5 fruit fly cellular contexts compared by ENCODE assay signal in the genomic region with DNA sequence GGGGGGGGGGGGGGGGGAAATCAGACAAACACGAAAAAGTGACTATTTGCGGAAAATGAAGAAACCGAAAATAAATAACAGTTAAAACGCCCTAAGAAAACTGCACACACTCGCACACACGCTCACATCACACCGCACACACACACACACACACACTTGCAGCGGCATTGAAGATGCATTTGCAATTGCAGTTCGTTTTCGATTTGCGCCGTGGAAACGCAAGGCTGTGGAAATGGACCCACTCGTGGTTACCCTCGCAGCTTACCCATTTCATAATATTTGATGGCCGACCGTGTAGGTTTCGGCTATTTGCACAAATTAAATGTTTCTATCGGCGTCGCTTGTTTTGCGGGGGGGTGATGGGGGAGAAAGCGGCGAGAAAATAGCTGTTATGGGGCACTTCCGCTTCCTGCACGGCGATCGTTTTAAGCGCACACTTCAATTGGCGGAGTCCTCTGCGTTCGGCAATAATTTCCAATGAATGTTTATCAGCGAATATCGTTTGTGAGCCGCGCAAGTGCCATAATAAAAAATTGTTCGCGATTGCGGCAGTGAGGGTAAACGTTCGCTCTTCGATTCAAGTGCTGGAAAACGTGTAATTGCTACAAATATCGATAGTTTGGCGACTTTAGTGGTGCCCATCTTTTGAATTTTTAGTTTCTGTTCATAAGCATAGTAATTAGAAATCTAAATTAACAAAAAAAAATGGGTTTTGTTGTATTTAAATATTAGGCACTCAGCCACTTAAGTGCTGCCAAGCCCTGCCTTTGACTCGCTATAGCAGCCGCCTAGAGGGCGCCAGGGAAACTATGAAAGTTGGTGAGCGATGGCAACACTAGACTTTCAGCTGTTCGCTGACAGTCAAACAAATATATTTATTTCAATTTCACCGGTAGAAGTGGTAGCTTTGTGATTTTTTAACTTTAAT.
TF ChIP-seq lines count a peak whose summit lies in the region.

TSS of gene Pop2 (minus strand) at position 595 of the 928 bp plus-strand sequence.
TSS of gene CG6928 (plus strand) at position 835 of the 928 bp plus-strand sequence.

TF ChIP-seq in whole organism, adult, 20 proteins besides CTCF, POLR2A, EP300 and RAD21 (continued from another document):
- TF ChIP-seq CG33017 (tag; optimal IDR thresholded peaks at IDR 0.05; lab: Kevin White, UChicago) (no peak), ovo (GFP tag; optimal IDR thresholded peaks at IDR 0.05; lab: Kevin White, UChicago) (peak; percentile 71), CG7045 (GFP tag; optimal IDR thresholded peaks at IDR 0.05; lab: Kevin White, UChicago) (no peak), CG11617 (GFP tag; optimal IDR thresholded peaks at IDR 0.05; lab: Kevin White, UChicago) (peak; percentile 47), CG7101 (tag; optimal IDR thresholded peaks at IDR 0.05; lab: Kevin White, UChicago) (peak; percentile 46)

TF ChIP-seq in whole organism, embryonic, 481 proteins besides CTCF, POLR2A, EP300 and RAD21 (continued from another document and continues in another):
- TF ChIP-seq chif (GFP tag; optimal IDR thresholded peaks at IDR 0.05; lab: Kevin White, UChicago): peak; percentile 84 to 86
- TF ChIP-seq CG15073 (GFP tag; optimal IDR thresholded peaks at IDR 0.05; lab: Kevin White, UChicago): no peak
- TF ChIP-seq ro (GFP tag; IDR thresholded peaks at IDR 0.05; lab: Robert Waterston, UW): no peak
- TF ChIP-seq Dek (tag; optimal IDR thresholded peaks at IDR 0.05; lab: Kevin White, UChicago): peak; percentile 74
- TF ChIP-seq lbe (GFP tag; optimal IDR thresholded peaks at IDR 0.05; lab: Kevin White, UChicago): peak; percentile 42
- TF ChIP-seq Chrac-16 (GFP tag; optimal IDR thresholded peaks at IDR 0.05; lab: Kevin White, UChicago): peak; percentile 84
- no peak for TF ChIP-seq CG4360 (GFP tag; IDR thresholded peaks at IDR 0.05; lab: Robert Waterston, UW)
- peak; percentile 80 for TF ChIP-seq Bdp1 (GFP tag; optimal IDR thresholded peaks at IDR 0.05; lab: Kevin White, UChicago)
- no peak for TF ChIP-seq CG13296 (GFP tag; optimal IDR thresholded peaks at IDR 0.05; lab: Kevin White, UChicago)
- peak; percentile 70 for TF ChIP-seq Mes4 (GFP tag; optimal IDR thresholded peaks at IDR 0.05; lab: Kevin White, UChicago)
- TF ChIP-seq CG8765 (GFP tag; IDR thresholded peaks at IDR 0.05; lab: Robert Waterston, UW): peak; percentile 48; the same call in 1 of the 2 replicates
- peak; percentile 22 for TF ChIP-seq Fer3 (tag; optimal IDR thresholded peaks at IDR 0.05; lab: Kevin White, UChicago)
- no peak for TF ChIP-seq CG1529 (GFP tag; optimal IDR thresholded peaks at IDR 0.05; lab: Kevin White, UChicago)
- TF ChIP-seq lov (optimal IDR thresholded peaks at IDR 0.05; lab: Kevin White, UChicago): no peak
- TF ChIP-seq lov (GFP tag; IDR thresholded peaks at IDR 0.05; lab: Robert Waterston, UW): no peak
- peak; percentile 82 for TF ChIP-seq Dad (GFP tag; optimal IDR thresholded peaks at IDR 0.05; lab: Kevin White, UChicago)
- TF ChIP-seq sna (GFP tag; IDR thresholded peaks at IDR 0.05; lab: Robert Waterston, UW; ENCODE audit: partially characterized antibody): peak; percentile 92
- peak; percentile 65 for TF ChIP-seq CG4424 (GFP tag; optimal IDR thresholded peaks at IDR 0.05; lab: Kevin White, UChicago)
- TF ChIP-seq CG18764 (GFP tag; optimal IDR thresholded peaks at IDR 0.05; lab: Kevin White, UChicago): peak; percentile 65
- peak; percentile 67 for TF ChIP-seq CG9797 (GFP tag; optimal IDR thresholded peaks at IDR 0.05; lab: Kevin White, UChicago)
- TF ChIP-seq kah (GFP tag; optimal IDR thresholded peaks at IDR 0.05; lab: Kevin White, UChicago): no peak
- TF ChIP-seq Fer2 (tag; optimal IDR thresholded peaks at IDR 0.05; lab: Kevin White, UChicago): peak; percentile 55
- TF ChIP-seq bsh (GFP tag; optimal IDR thresholded peaks at IDR 0.05; lab: Kevin White, UChicago): peak in 1 of 2 experiments; percentile 39
- TF ChIP-seq zfh2 (GFP tag; optimal IDR thresholded peaks at IDR 0.05; lab: Kevin White, UChicago): peak; percentile 87
- peak; percentile 45 for TF ChIP-seq dmrt11E (tag; optimal IDR thresholded peaks at IDR 0.05; lab: Kevin White, UChicago)
- peak; percentile 83 for TF ChIP-seq amos (GFP tag; IDR thresholded peaks at IDR 0.05; lab: Robert Waterston, UW; ENCODE audit: partially characterized antibody)
- TF ChIP-seq prd (optimal IDR thresholded peaks at IDR 0.05; lab: Kevin White, UChicago): no peak
- peak; percentile 80 for TF ChIP-seq prd (GFP tag; IDR thresholded peaks at IDR 0.05; lab: Robert Waterston, UW)

TF ChIP-seq in whole organism, prepupa, 60 proteins besides CTCF, POLR2A, EP300 and RAD21 (continued from another document and continues in another):
- TF ChIP-seq eg (GFP tag; IDR thresholded peaks at IDR 0.05; lab: Robert Waterston, UW) (peak; percentile 59), CG3032 (tag; optimal IDR thresholded peaks at IDR 0.05; lab: Kevin White, UChicago) (peak; percentile 33), Ets21C (GFP tag; optimal IDR thresholded peaks at IDR 0.05; lab: Kevin White, UChicago) (peak; percentile 68), Eip75B (GFP tag; optimal IDR thresholded peaks at IDR 0.05; lab: Kevin White, UChicago) (peak; percentile 55), CG11294 (GFP tag; IDR thresholded peaks at IDR 0.05; lab: Robert Waterston, UW) (peak; percentile 19; the same call in 1 of the 2 replicates), CG6792 (GFP tag; optimal IDR thresholded peaks at IDR 0.05; lab: Kevin White, UChicago) (peak; percentile 12), acj6 (GFP tag; optimal IDR thresholded peaks at IDR 0.05; lab: Kevin White, UChicago) (peak; percentile 71), CG10631 (GFP tag; optimal IDR thresholded peaks at IDR 0.05; lab: Kevin White, UChicago) (peak; percentile 75), Hr39 (GFP tag; optimal IDR thresholded peaks at IDR 0.05; lab: Kevin White, UChicago) (peak; percentile 80), ss (GFP tag; optimal IDR thresholded peaks at IDR 0.05; lab: Kevin White, UChicago) (no peak), Lpt (GFP tag; optimal IDR thresholded peaks at IDR 0.05; lab: Kevin White, UChicago) (peak; percentile 8), CG11762 (GFP tag; optimal IDR thresholded peaks at IDR 0.05; lab: Kevin White, UChicago; ENCODE audit: insufficient read depth) (no peak), lz (GFP tag; optimal IDR thresholded peaks at IDR 0.05; lab: Kevin White, UChicago) (peak; percentile 79), CG8632 (GFP tag; optimal IDR thresholded peaks at IDR 0.05; lab: Kevin White, UChicago) (no peak), Hr38 (GFP tag; optimal IDR thresholded peaks at IDR 0.05; lab: Kevin White, UChicago) (peak; percentile 75), fd85E (GFP tag; optimal IDR thresholded peaks at IDR 0.05; lab: Kevin White, UChicago) (peak; percentile 24), CG34406 (GFP tag; optimal IDR thresholded peaks at IDR 0.05; lab: Kevin White, UChicago) (peak; percentile 22), CG6854 (GFP tag; optimal IDR thresholded peaks at IDR 0.05; lab: Kevin White, UChicago) (no peak), salr (GFP tag; optimal IDR thresholded peaks at IDR 0.05; lab: Kevin White, UChicago) (peak in 1 of 2 experiments; percentile 6), net (GFP tag; optimal IDR thresholded peaks at IDR 0.05; lab: Kevin White, UChicago) (no peak), achi (GFP tag; optimal IDR thresholded peaks at IDR 0.05; lab: Kevin White, UChicago) (peak; percentile 79), OdsH (GFP tag; optimal IDR thresholded peaks at IDR 0.05; lab: Kevin White, UChicago) (peak; percentile 66), topi (GFP tag; optimal IDR thresholded peaks at IDR 0.05; lab: Kevin White, UChicago) (peak; percentile 59), CG11902 (GFP tag; optimal IDR thresholded peaks at IDR 0.05; lab: Kevin White, UChicago) (peak; percentile 39), CG15336 (GFP tag; IDR thresholded peaks at IDR 0.05; lab: Robert Waterston, UW) (peak; percentile 26; the same call in 1 of the 2 replicates), spab (GFP tag; optimal IDR thresholded peaks at IDR 0.05; lab: Kevin White, UChicago) (no peak), CG9139 (GFP tag; optimal IDR thresholded peaks at IDR 0.05; lab: Kevin White, UChicago) (peak; percentile 38), Hr4 (GFP tag; optimal IDR thresholded peaks at IDR 0.05; lab: Kevin White, UChicago) (peak; percentile 63), CG31627 (GFP tag; optimal IDR thresholded peaks at IDR 0.05; lab: Kevin White, UChicago) (peak; percentile 84)

TF ChIP-seq in whole organism, pupa, 21 proteins besides CTCF, POLR2A, EP300 and RAD21 (continued from another document):
- TF ChIP-seq Pif1A (GFP tag; optimal IDR thresholded peaks at IDR 0.05; lab: Kevin White, UChicago) (no peak), EcR (GFP tag; optimal IDR thresholded peaks at IDR 0.05; lab: Kevin White, UChicago) (no peak), CG9948 (tag; optimal IDR thresholded peaks at IDR 0.05; lab: Kevin White, UChicago) (peak; percentile 20), CG8159 (tag; optimal IDR thresholded peaks at IDR 0.05; lab: Kevin White, UChicago) (no peak)

TF ChIP-seq in whole organism, wandering third instar larva, 38 proteins besides CTCF, POLR2A, EP300 and RAD21 (continued from another document):
- TF ChIP-seq GATAd (GFP tag; optimal IDR thresholded peaks at IDR 0.05; lab: Kevin White, UChicago) (peak; percentile 48), sage (GFP tag; optimal IDR thresholded peaks at IDR 0.05; lab: Kevin White, UChicago) (peak; percentile 38), Rel (GFP tag; optimal IDR thresholded peaks at IDR 0.05; lab: Kevin White, UChicago) (no peak), Rel (tag; optimal IDR thresholded peaks at IDR 0.05; lab: Kevin White, UChicago) (peak; percentile 5), rgr (GFP tag; optimal IDR thresholded peaks at IDR 0.05; lab: Kevin White, UChicago) (peak; percentile 82), Myc (optimal IDR thresholded peaks at IDR 0.05; lab: Kevin White, UChicago) (peak; percentile 58), Jra (GFP tag; optimal IDR thresholded peaks at IDR 0.05; lab: Kevin White, UChicago) (peak; percentile 71), Hnf4 (GFP tag; optimal IDR thresholded peaks at IDR 0.05; lab: Kevin White, UChicago) (peak; percentile 85), dl (GFP tag; optimal IDR thresholded peaks at IDR 0.05; lab: Kevin White, UChicago; ENCODE audit: insufficient read depth in 1 of 2, partially characterized antibody in 2 of 2) (no peak), dmrt93B (GFP tag; optimal IDR thresholded peaks at IDR 0.05; lab: Kevin White, UChicago) (peak; percentile 34), Dif (GFP tag; optimal IDR thresholded peaks at IDR 0.05; lab: Kevin White, UChicago; ENCODE audit: partially characterized antibody) (no peak), Hr83 (GFP tag; optimal IDR thresholded peaks at IDR 0.05; lab: Kevin White, UChicago; ENCODE audit: poor library complexity, severe bottlenecking) (peak; percentile 14), Sp1 (GFP tag; optimal IDR thresholded peaks at IDR 0.05; lab: Kevin White, UChicago) (peak; percentile 42), sv (GFP tag; optimal IDR thresholded peaks at IDR 0.05; lab: Kevin White, UChicago) (peak; percentile 75)
